Fruit fly (Drosophila melanogaster): ENCODE measurements around the gene CG15412.

The CG15412 gene

DNA sequence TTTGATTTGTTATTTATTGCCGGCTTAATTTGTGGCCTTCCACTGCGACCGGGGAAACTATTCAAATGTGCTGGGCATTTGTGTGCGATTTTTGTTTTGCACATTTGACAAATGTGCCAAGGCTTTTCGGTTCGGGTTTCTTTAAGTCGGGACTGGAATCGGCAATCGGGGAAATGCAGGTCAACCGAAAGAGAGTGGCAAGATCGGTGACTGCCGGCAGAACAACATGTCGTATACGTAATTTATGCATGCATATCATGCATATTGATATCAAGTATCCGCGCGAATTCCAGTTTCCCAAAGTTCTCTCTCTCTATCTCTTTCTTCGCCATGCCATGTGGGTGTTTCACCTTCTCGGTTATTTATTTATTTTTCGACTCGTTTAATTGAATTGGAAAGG is 33.1 kb downstream of the CG15412 start:
- no peak for TF ChIP-seq CG17806 (tag; optimal IDR thresholded peaks at IDR 0.05)
- no peak for TF ChIP-seq CG9948 (tag; optimal IDR thresholded peaks at IDR 0.05)
- no peak for TF ChIP-seq Pif1B (GFP tag; optimal IDR thresholded peaks at IDR 0.05)
- TF ChIP-seq D1 (tag; optimal IDR thresholded peaks at IDR 0.05) = no peak
- TF ChIP-seq CG14655 (GFP tag; optimal IDR thresholded peaks at IDR 0.05) = no peak
- TF ChIP-seq rn (GFP tag; IDR thresholded peaks at IDR 0.05) = no peak
- no peak for TF ChIP-seq CG10348 (GFP tag; IDR thresholded peaks at IDR 0.05)
- no peak for TF ChIP-seq Pif1A (GFP tag; optimal IDR thresholded peaks at IDR 0.05)
- no peak for TF ChIP-seq CG4496 (GFP tag; IDR thresholded peaks at IDR 0.05)
- TF ChIP-seq Snoo (tag; optimal IDR thresholded peaks at IDR 0.05) = no peak

DNA sequence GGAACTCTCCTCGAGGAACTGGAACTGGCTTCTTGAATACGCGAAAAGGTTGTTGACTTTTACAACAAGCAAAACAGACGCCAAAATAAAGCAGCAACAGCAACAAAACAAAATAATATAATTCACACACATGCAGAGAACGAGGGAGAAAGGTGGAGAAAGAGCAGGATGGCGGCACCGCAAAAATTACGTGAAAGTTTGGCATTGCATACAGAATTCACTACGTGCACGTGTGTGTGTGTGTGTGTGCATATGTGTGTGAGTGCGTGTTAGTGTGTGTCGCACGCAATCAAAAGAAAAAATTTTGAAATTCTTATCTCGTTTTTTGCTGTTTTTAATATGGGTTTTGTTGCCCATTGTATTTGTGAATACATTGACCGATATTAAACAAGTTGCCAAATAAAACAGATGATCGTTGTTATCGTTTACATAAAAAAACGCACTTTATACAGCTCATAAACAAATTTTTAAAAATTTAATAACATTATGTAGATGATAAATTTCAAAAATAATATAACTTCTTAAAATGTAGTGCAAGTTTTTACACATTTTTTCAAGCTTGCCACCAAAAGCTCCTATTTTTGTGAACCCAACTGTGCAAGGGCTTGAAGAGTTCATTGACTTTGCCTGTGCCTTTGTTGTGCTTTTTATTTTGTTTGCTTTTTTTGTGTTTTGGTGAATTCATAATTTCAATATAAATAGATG is 34.1 kb downstream of the CG15412 start:
- TF ChIP-seq CG17806 (tag; optimal IDR thresholded peaks at IDR 0.05) (peak; percentile 33), CG14655 (GFP tag; optimal IDR thresholded peaks at IDR 0.05) (peak; percentile 2), Pif1B (GFP tag; optimal IDR thresholded peaks at IDR 0.05) (no peak), CG10348 (GFP tag; IDR thresholded peaks at IDR 0.05) (no peak), rn (GFP tag; IDR thresholded peaks at IDR 0.05) (no peak), CG8159 (tag; optimal IDR thresholded peaks at IDR 0.05) (no peak), CG34367 (tag; optimal IDR thresholded peaks at IDR 0.05) (no peak), gl (tag; optimal IDR thresholded peaks at IDR 0.05) (no peak), EcR (GFP tag; optimal IDR thresholded peaks at IDR 0.05) (peak; percentile 52), fd96Ca (GFP tag; IDR thresholded peaks at IDR 0.05) (no peak), CG9948 (tag; optimal IDR thresholded peaks at IDR 0.05) (peak; percentile 17), CG15710 (tag; optimal IDR thresholded peaks at IDR 0.05) (peak; percentile 7), Snoo (tag; optimal IDR thresholded peaks at IDR 0.05) (peak; percentile 87), CG13204 (GFP tag; optimal IDR thresholded peaks at IDR 0.05) (no peak), CG12605 (GFP tag; IDR thresholded peaks at IDR 0.05) (no peak), D1 (tag; optimal IDR thresholded peaks at IDR 0.05) (no peak)

DNA sequence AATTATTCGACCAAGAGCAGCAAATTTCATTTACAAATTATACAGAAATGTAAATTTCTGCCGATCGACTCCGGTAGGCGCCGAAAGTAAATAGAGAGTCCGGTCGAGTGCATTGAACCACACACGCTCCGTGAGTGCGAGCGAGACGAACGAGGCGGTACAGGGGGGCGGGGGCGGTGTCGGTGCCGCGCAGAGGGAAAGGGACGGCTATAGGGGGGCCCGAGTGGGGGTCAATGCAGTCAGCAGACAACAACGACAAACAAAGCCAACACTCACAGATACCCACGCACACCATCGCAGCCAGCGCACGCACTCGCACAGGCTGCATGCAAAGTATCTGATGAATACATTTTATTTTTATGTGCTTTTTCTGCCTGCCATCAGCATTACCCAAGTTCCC is 36.1 kb downstream of the CG15412 start:
- no peak for TF ChIP-seq CG8159 (tag; optimal IDR thresholded peaks at IDR 0.05)
- TF ChIP-seq CG8301 (tag; optimal IDR thresholded peaks at IDR 0.05) = no peak
- TF ChIP-seq CG34367 (tag; optimal IDR thresholded peaks at IDR 0.05) = no peak
- TF ChIP-seq Ets98B (GFP tag; IDR thresholded peaks at IDR 0.05) = peak; percentile 8
- no peak for TF ChIP-seq Pif1B (GFP tag; optimal IDR thresholded peaks at IDR 0.05)
- TF ChIP-seq rn (GFP tag; IDR thresholded peaks at IDR 0.05) = 0 out of 2 replicates have a peak, but pooled peaks have one; percentile 9
- TF ChIP-seq CG9948 (tag; optimal IDR thresholded peaks at IDR 0.05) = no peak
- no peak for TF ChIP-seq CG10348 (GFP tag; IDR thresholded peaks at IDR 0.05)
- peak; percentile 42; the same call in 1 of the 2 replicates for TF ChIP-seq CG12605 (GFP tag; IDR thresholded peaks at IDR 0.05)
- TF ChIP-seq CG14655 (GFP tag; optimal IDR thresholded peaks at IDR 0.05) = no peak
- no peak for TF ChIP-seq CG15710 (tag; optimal IDR thresholded peaks at IDR 0.05)
- TF ChIP-seq CG13204 (GFP tag; optimal IDR thresholded peaks at IDR 0.05) = peak; percentile 91
- TF ChIP-seq CG32121 (GFP tag; IDR thresholded peaks at IDR 0.05) = peak; percentile 63; the same call in 1 of the 2 replicates
- TF ChIP-seq EcR (GFP tag; optimal IDR thresholded peaks at IDR 0.05) = peak; percentile 99
- no peak for TF ChIP-seq gl (tag; optimal IDR thresholded peaks at IDR 0.05)
- peak; percentile 57; the same call in 1 of the 3 replicates for TF ChIP-seq fd96Ca (GFP tag; IDR thresholded peaks at IDR 0.05)
- no peak for TF ChIP-seq D1 (tag; optimal IDR thresholded peaks at IDR 0.05)
- peak; percentile 57 for TF ChIP-seq CG4496 (GFP tag; IDR thresholded peaks at IDR 0.05)
- no peak for TF ChIP-seq Pif1A (GFP tag; optimal IDR thresholded peaks at IDR 0.05)
- TF ChIP-seq CG17806 (tag; optimal IDR thresholded peaks at IDR 0.05) = no peak
- TF ChIP-seq Snoo (tag; optimal IDR thresholded peaks at IDR 0.05) = no peak

- TF ChIP-seq CG9948 (tag; optimal IDR thresholded peaks at IDR 0.05) = peak; percentile 78
- peak; percentile 89 for TF ChIP-seq EcR (GFP tag; optimal IDR thresholded peaks at IDR 0.05)
- peak; percentile 78 for TF ChIP-seq CG17806 (tag; optimal IDR thresholded peaks at IDR 0.05)
- peak; percentile 88 for TF ChIP-seq CG32121 (GFP tag; IDR thresholded peaks at IDR 0.05)
- TF ChIP-seq CG15710 (tag; optimal IDR thresholded peaks at IDR 0.05) = peak; percentile 77
- TF ChIP-seq fd96Ca (GFP tag; IDR thresholded peaks at IDR 0.05) = peak; percentile 93
- peak; percentile 83 for TF ChIP-seq CG12605 (GFP tag; IDR thresholded peaks at IDR 0.05)
- TF ChIP-seq D1 (tag; optimal IDR thresholded peaks at IDR 0.05) = no peak
- TF ChIP-seq CG10348 (GFP tag; IDR thresholded peaks at IDR 0.05) = peak; percentile 67
- peak; percentile 73 for TF ChIP-seq Snoo (tag; optimal IDR thresholded peaks at IDR 0.05)
- TF ChIP-seq rn (GFP tag; IDR thresholded peaks at IDR 0.05) = peak; percentile 79
- TF ChIP-seq CG34367 (tag; optimal IDR thresholded peaks at IDR 0.05) = peak; percentile 68
- peak; percentile 73 for TF ChIP-seq gl (tag; optimal IDR thresholded peaks at IDR 0.05)
- peak; percentile 92 for TF ChIP-seq CG14655 (GFP tag; optimal IDR thresholded peaks at IDR 0.05)
- peak; percentile 93 for TF ChIP-seq Ets98B (GFP tag; IDR thresholded peaks at IDR 0.05)
- TF ChIP-seq CG4496 (GFP tag; IDR thresholded peaks at IDR 0.05) = peak; percentile 93
- peak; percentile 69 for TF ChIP-seq Pif1B (GFP tag; optimal IDR thresholded peaks at IDR 0.05)
- peak; percentile 87 for TF ChIP-seq Pif1A (GFP tag; optimal IDR thresholded peaks at IDR 0.05)
- peak; percentile 79 for TF ChIP-seq CG8159 (tag; optimal IDR thresholded peaks at IDR 0.05)
- peak; percentile 4 for TF ChIP-seq CG13204 (GFP tag; optimal IDR thresholded peaks at IDR 0.05)
- peak; percentile 93 for TF ChIP-seq CG8301 (tag; optimal IDR thresholded peaks at IDR 0.05)
These were observed 36.8 kb downstream of the CG15412 start for dm6 chr2L:3338566-3339215.

DNA sequence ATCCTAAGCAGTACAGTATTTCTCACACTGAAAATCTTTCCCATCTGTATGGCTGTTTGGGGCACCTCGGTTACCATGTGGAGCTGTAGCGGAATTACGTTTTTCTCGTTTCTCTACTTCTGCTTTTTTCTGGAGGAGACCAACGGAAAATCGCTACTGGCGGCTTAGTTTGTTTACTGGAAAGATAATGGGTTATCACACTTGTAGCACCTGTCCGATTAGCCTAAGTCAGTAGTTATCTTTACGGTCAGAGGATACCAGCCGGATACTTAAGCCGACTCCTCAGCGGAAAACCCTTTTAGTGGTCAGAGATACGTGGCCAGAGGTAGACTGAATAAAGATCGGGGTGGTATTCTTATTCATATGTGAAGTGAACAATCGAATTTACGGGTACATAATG is 43.0 kb downstream of the CG15412 start, which contains the start of gene CG15408:
Gene CG15408, plus strand, starts transcription at position 301 of the 400 bp plus-strand sequence.
- no peak for TF ChIP-seq CG13204 (GFP tag; optimal IDR thresholded peaks at IDR 0.05)
- no peak for TF ChIP-seq CG9948 (tag; optimal IDR thresholded peaks at IDR 0.05)
- no peak for TF ChIP-seq CG32121 (GFP tag; IDR thresholded peaks at IDR 0.05)
- TF ChIP-seq Snoo (tag; optimal IDR thresholded peaks at IDR 0.05) = no peak
- no peak for TF ChIP-seq rn (GFP tag; IDR thresholded peaks at IDR 0.05)
- TF ChIP-seq CG4496 (GFP tag; IDR thresholded peaks at IDR 0.05) = no peak
- TF ChIP-seq Pif1B (GFP tag; optimal IDR thresholded peaks at IDR 0.05) = no peak
- no peak for TF ChIP-seq CG8159 (tag; optimal IDR thresholded peaks at IDR 0.05)
- TF ChIP-seq CG8301 (tag; optimal IDR thresholded peaks at IDR 0.05) = no peak
- TF ChIP-seq EcR (GFP tag; optimal IDR thresholded peaks at IDR 0.05) = no peak
- TF ChIP-seq D1 (tag; optimal IDR thresholded peaks at IDR 0.05) = no peak
- no peak for TF ChIP-seq CG12605 (GFP tag; IDR thresholded peaks at IDR 0.05)
- no peak for TF ChIP-seq Ets98B (GFP tag; IDR thresholded peaks at IDR 0.05)
- no peak for TF ChIP-seq CG15710 (tag; optimal IDR thresholded peaks at IDR 0.05)
- no peak for TF ChIP-seq CG10348 (GFP tag; IDR thresholded peaks at IDR 0.05)
- TF ChIP-seq fd96Ca (GFP tag; IDR thresholded peaks at IDR 0.05) = no peak
- TF ChIP-seq gl (tag; optimal IDR thresholded peaks at IDR 0.05) = no peak
- TF ChIP-seq CG34367 (tag; optimal IDR thresholded peaks at IDR 0.05) = no peak
- TF ChIP-seq CG17806 (tag; optimal IDR thresholded peaks at IDR 0.05) = no peak
- no peak for TF ChIP-seq Pif1A (GFP tag; optimal IDR thresholded peaks at IDR 0.05)

All from whole organism, pupa.